Worm (Caenorhabditis elegans) whole organism, mixed stage, embryonic: Measurements from ENCODE around the gene F08F8.9.

Experiments used
- M03D4.4 ChIP-seq: sonication (generic microtip); optimal IDR thresholded peaks from 2 replicates; lab custom pipeline; 2017; ENCODE audit warnings: mild to moderate bottlenecking, missing genetic modification characterization, missing compliant biosample characterization
- bed-3 ChIP-seq: fragments of 200-800 bp; sonication (Bioruptor generic); optimal IDR thresholded peaks from 3 replicates; lab custom pipeline; 2018; ENCODE audit warnings: mild to moderate bottlenecking, missing genetic modification characterization, moderate library complexity, missing compliant biosample characterization
- blmp-1 ChIP-seq: fragments of 150-350 bp; optimal IDR thresholded peaks from 2 replicates; lab custom pipeline; 2014; ENCODE audit warnings: missing biosample characterization, missing genetic modification characterization
- ceh-39 ChIP-seq: fragments of 150-350 bp; optimal IDR thresholded peaks from 2 replicates; lab custom pipeline; 2014; ENCODE audit warnings: missing biosample characterization, missing genetic modification characterization
- ceh-43 ChIP-seq: fragments of 200-800 bp; sonication (Bioruptor generic); optimal IDR thresholded peaks from 2 replicates; lab custom pipeline; 2018; ENCODE audit warnings: mild to moderate bottlenecking, missing genetic modification characterization, moderate library complexity, missing compliant biosample characterization
- ceh-83 ChIP-seq: fragments of 200-800 bp; sonication (Bioruptor generic); optimal IDR thresholded peaks from 2 replicates; lab custom pipeline; 2018; ENCODE audit warnings: mild to moderate bottlenecking, missing genetic modification characterization, missing compliant biosample characterization
- ces-1 ChIP-seq: fragments of 150-350 bp; optimal IDR thresholded peaks from 2 replicates; lab custom pipeline; 2014; ENCODE audit warnings: missing biosample characterization, missing genetic modification reagents, missing genetic modification characterization
- drap-1 ChIP-seq: fragments of 200-800 bp; sonication (Bioruptor generic); optimal IDR thresholded peaks from 3 replicates; lab custom pipeline; 2018; ENCODE audit warnings: mild to moderate bottlenecking, missing genetic modification characterization, missing compliant biosample characterization
- elt-1 ChIP-seq: sonication (generic microtip); optimal IDR thresholded peaks from 2 replicates; lab custom pipeline; 2017; ENCODE audit warnings: missing genetic modification characterization, mild to moderate bottlenecking, missing compliant biosample characterization, antibody characterized with exemption, moderate library complexity, borderline replicate concordance; ENCODE audit not compliant: insufficient read depth
- elt-3 ChIP-seq: fragments of 150-350 bp; optimal IDR thresholded peaks from 2 replicates; lab custom pipeline; 2014; ENCODE audit warnings: missing biosample characterization, missing genetic modification characterization
- flh-1 ChIP-seq: fragments of 200-800 bp; sonication (Bioruptor generic); optimal IDR thresholded peaks from 2 replicates; lab custom pipeline; 2018; ENCODE audit warnings: mild to moderate bottlenecking, missing genetic modification characterization, moderate library complexity, missing compliant biosample characterization
- ham-2 ChIP-seq: fragments of 200-800 bp; sonication (Bioruptor generic); optimal IDR thresholded peaks from 2 replicates; lab custom pipeline; 2018; ENCODE audit warnings: mild to moderate bottlenecking, missing genetic modification characterization, missing compliant biosample characterization
- hlh-1 ChIP-seq: fragments of 150-350 bp; optimal IDR thresholded peaks from 2 replicates; lab custom pipeline; 2014; ENCODE audit warnings: missing biosample characterization, missing genetic modification reagents, missing genetic modification characterization
- lin-13 ChIP-seq: fragments of 150-350 bp; optimal IDR thresholded peaks from 2 replicates; lab custom pipeline; 2014; ENCODE audit warnings: missing biosample characterization, missing genetic modification characterization
- lin-32 ChIP-seq: fragments of 200-800 bp; sonication (Bioruptor generic); optimal IDR thresholded peaks from 2 replicates; lab custom pipeline; 2018; ENCODE audit warnings: mild to moderate bottlenecking, missing genetic modification characterization, missing compliant biosample characterization
- lsy-2 ChIP-seq: fragments of 150-350 bp; optimal IDR thresholded peaks from 2 replicates; lab custom pipeline; 2014; ENCODE audit warnings: missing biosample characterization, missing genetic modification characterization
- mab-5 ChIP-seq: fragments of 150-350 bp; optimal IDR thresholded peaks from 2 replicates; lab custom pipeline; 2014; ENCODE audit warnings: missing biosample characterization, missing genetic modification characterization
- mep-1 ChIP-seq: fragments of 150-350 bp; optimal IDR thresholded peaks from 2 replicates; lab custom pipeline; 2017; ENCODE audit warnings: missing biosample characterization, missing genetic modification reagents, missing genetic modification characterization, inconsistent platforms
- mls-2 ChIP-seq: sonication (generic microtip); optimal IDR thresholded peaks from 2 replicates; lab custom pipeline; 2016; ENCODE audit warnings: mild to moderate bottlenecking, missing genetic modification characterization, moderate library complexity, missing compliant biosample characterization
- nhr-12 ChIP-seq: fragments of 150-350 bp; optimal IDR thresholded peaks from 2 replicates; lab custom pipeline; 2014; ENCODE audit warnings: missing biosample characterization, missing genetic modification characterization
- nhr-2 ChIP-seq: fragments of 150-350 bp; optimal IDR thresholded peaks from 2 replicates; lab custom pipeline; 2014; ENCODE audit warnings: missing biosample characterization, missing genetic modification characterization
- nhr-237 ChIP-seq: fragments of 150-350 bp; optimal IDR thresholded peaks from 2 replicates; lab custom pipeline; 2014; ENCODE audit warnings: missing biosample characterization, missing genetic modification characterization
- nhr-28 ChIP-seq: fragments of 150-350 bp; optimal IDR thresholded peaks from 2 replicates; lab custom pipeline; 2014; ENCODE audit warnings: missing biosample characterization, missing genetic modification characterization
- pha-4 ChIP-seq: fragments of 150-350 bp; optimal IDR thresholded peaks from 2 replicates; lab custom pipeline; 2018; ENCODE audit warnings: missing biosample characterization, missing genetic modification reagents, missing genetic modification characterization
- sem-2 ChIP-seq: fragments of 200-800 bp; sonication (Bioruptor generic); optimal IDR thresholded peaks from 2 replicates; lab custom pipeline; 2018; ENCODE audit warnings: mild to moderate bottlenecking, missing genetic modification characterization, missing compliant biosample characterization
- snpc-4 ChIP-seq: fragments of 150-350 bp; optimal IDR thresholded peaks from 2 replicates; lab custom pipeline; 2014; ENCODE audit warnings: missing biosample characterization, missing genetic modification characterization
- tbx-8 ChIP-seq: fragments of 200-800 bp; sonication (Bioruptor generic); optimal IDR thresholded peaks from 2 replicates; lab custom pipeline; 2018; ENCODE audit warnings: mild to moderate bottlenecking, missing genetic modification characterization, moderate library complexity, missing compliant biosample characterization
- unc-120 ChIP-seq: sonication (generic microtip); optimal IDR thresholded peaks from 2 replicates; lab custom pipeline; 2017; ENCODE audit warnings: missing genetic modification characterization, missing compliant biosample characterization; ENCODE audit not compliant: poor library complexity, severe bottlenecking
- unc-39 ChIP-seq: fragments of 150-350 bp; optimal IDR thresholded peaks from 2 replicates; lab custom pipeline; 2014; ENCODE audit warnings: missing biosample characterization, missing genetic modification characterization
- unc-62 ChIP-seq: fragments of 150-350 bp; optimal IDR thresholded peaks from 2 replicates; lab custom pipeline; 2014; ENCODE audit warnings: missing biosample characterization, missing genetic modification reagents, missing genetic modification characterization
- zip-8 ChIP-seq: fragments of 150-350 bp; optimal IDR thresholded peaks from 2 replicates; lab custom pipeline; 2014; ENCODE audit warnings: missing biosample characterization, missing genetic modification characterization
- ztf-11 ChIP-seq: fragments of 150-350 bp; optimal IDR thresholded peaks from 2 replicates; lab custom pipeline; 2014; ENCODE audit warnings: missing biosample characterization, missing genetic modification characterization

The F08F8.9 gene

ce11 chrIII:7383733-7384132 is 30.0 kb upstream of the F08F8.9 start, which contains the start of gene tbp-1:
Gene tbp-1, plus strand, starts transcription at chrIII:7384033.
- TF ChIP-seq bed-3: no peak
- TF ChIP-seq nhr-12 (tag; lab: Kevin White, UChicago): no peak
- no peak for TF ChIP-seq mab-5 (tag; lab: Kevin White, UChicago)
- TF ChIP-seq nhr-237 (tag; lab: Kevin White, UChicago): no peak
- TF ChIP-seq lin-13: no peak
- TF ChIP-seq unc-120 (tag; lab: Kevin White, UChicago): no peak
- TF ChIP-seq zip-8 (tag; lab: Kevin White, UChicago): no peak
- TF ChIP-seq snpc-4: no peak
- TF ChIP-seq ceh-43: no peak
- TF ChIP-seq mep-1 (tag; lab: Kevin White, UChicago): no peak
- TF ChIP-seq sem-2 (GFP tag; lab: Kevin White, UChicago): no peak
- no peak for TF ChIP-seq flh-1 (GFP tag; lab: Kevin White, UChicago)

ce11 chrIII:7381546-7382171 is 27.9 kb upstream of the F08F8.9 start, which contains the start of the genes hmg-4 and T20B12.3:
Gene hmg-4, minus strand, starts transcription at chrIII:7381596.
Gene T20B12.3, plus strand, starts transcription at chrIII:7382115.
- TF ChIP-seq lsy-2 (tag; lab: Kevin White, UChicago) (peak; percentile 94), ceh-43 (peak; percentile 16), ces-1 (peak; percentile 64), unc-39 (no peak), pha-4 (peak; percentile 16), flh-1 (GFP tag; lab: Kevin White, UChicago) (no peak), unc-62 (GFP tag; lab: Kevin White, UChicago) (no peak)
- TF ChIP-seq, all 35 proteins: peak for 4

- no peak for TF ChIP-seq mab-5 (tag; lab: Kevin White, UChicago)
- no peak for TF ChIP-seq drap-1
- no peak for TF ChIP-seq flh-1 (GFP tag; lab: Kevin White, UChicago)
- no peak for TF ChIP-seq mls-2 (tag; lab: Kevin White, UChicago)
- no peak for TF ChIP-seq nhr-28
- no peak for TF ChIP-seq lin-13
- no peak for TF ChIP-seq unc-120 (tag; lab: Kevin White, UChicago)
- no peak for TF ChIP-seq tbx-8 (GFP tag; lab: Kevin White, UChicago)
- no peak for TF ChIP-seq blmp-1 (tag; lab: Kevin White, UChicago)
- no peak for TF ChIP-seq sem-2 (GFP tag; lab: Kevin White, UChicago)
- no peak for TF ChIP-seq nhr-2 (tag; lab: Kevin White, UChicago)
- TF ChIP-seq ceh-83: no peak
- TF ChIP-seq bed-3: no peak
- TF ChIP-seq hlh-1 (tag; lab: Kevin White, UChicago): no peak
Measured at ce11 chrIII:7380120-7380519, 26.3 kb upstream of the F08F8.9 start.

- no peak for TF ChIP-seq ztf-11
- no peak for TF ChIP-seq lin-13
- no peak for TF ChIP-seq M03D4.4 (tag; lab: Kevin White, UChicago)
- no peak for TF ChIP-seq nhr-28
- TF ChIP-seq nhr-237 (tag; lab: Kevin White, UChicago): no peak
- no peak for TF ChIP-seq snpc-4
- no peak for TF ChIP-seq ceh-39
- TF ChIP-seq nhr-12 (tag; lab: Kevin White, UChicago): no peak
- TF ChIP-seq lin-32 (GFP tag; lab: Kevin White, UChicago): no peak
- no peak for TF ChIP-seq unc-39
- no peak for TF ChIP-seq zip-8 (tag; lab: Kevin White, UChicago)
- no peak for TF ChIP-seq lsy-2 (tag; lab: Kevin White, UChicago)
- no peak for TF ChIP-seq bed-3
- no peak for TF ChIP-seq mls-2 (tag; lab: Kevin White, UChicago)
- TF ChIP-seq drap-1: no peak
- no peak for TF ChIP-seq elt-3 (tag; lab: Kevin White, UChicago)
- TF ChIP-seq, all 35 proteins: peak for 0
Measured at ce11 chrIII:7378945-7379344, 25.2 kb upstream of the F08F8.9 start, which contains the start of gene T20B12.7. Gene T20B12.7, minus strand, starts transcription at chrIII:7379045.

ce11 chrIII:7378522-7378921 is 24.8 kb upstream of the F08F8.9 start:
- TF ChIP-seq elt-1 (tag; lab: Kevin White, UChicago) (no peak), lin-13 (no peak), unc-62 (GFP tag; lab: Kevin White, UChicago) (no peak), zip-8 (tag; lab: Kevin White, UChicago) (no peak), nhr-2 (tag; lab: Kevin White, UChicago) (no peak), ham-2 (GFP tag; lab: Kevin White, UChicago) (no peak), tbx-8 (GFP tag; lab: Kevin White, UChicago) (no peak), nhr-28 (no peak), ceh-43 (no peak), sem-2 (GFP tag; lab: Kevin White, UChicago) (no peak), unc-39 (no peak), ces-1 (no peak), lin-32 (GFP tag; lab: Kevin White, UChicago) (no peak)
